Fruit fly (Drosophila melanogaster): ENCODE measurements around the gene bowl.

Gene bowl

DNA sequence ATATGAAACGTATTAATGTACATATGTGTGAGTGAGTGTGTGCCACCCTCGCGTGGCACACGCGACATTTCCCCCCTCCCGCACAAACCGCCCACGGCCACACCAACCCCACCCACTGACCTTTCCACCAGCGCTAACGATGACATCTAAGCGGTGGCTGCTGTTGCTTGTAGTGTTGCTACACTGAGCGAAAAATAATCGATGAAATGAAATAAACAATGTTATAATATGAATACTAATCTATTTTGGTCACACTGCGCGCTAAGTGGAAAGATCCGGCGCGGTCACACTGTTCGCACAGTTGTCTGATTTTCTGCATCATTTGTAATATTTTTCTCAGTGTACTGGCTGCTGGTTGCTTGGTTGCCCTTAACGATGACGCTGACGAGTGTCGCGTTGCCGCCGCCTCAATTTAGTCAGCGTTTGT lies 60.8 kb downstream of the bowl start (continued):
- peak; percentile 81 for TF ChIP-seq CG30020 (tag; optimal IDR thresholded peaks at IDR 0.05)
- TF ChIP-seq zen (tag; optimal IDR thresholded peaks at IDR 0.05): peak; percentile 98
- no peak for TF ChIP-seq zen2 (GFP tag; IDR thresholded peaks at IDR 0.05; ENCODE audit: partially characterized antibody)
- TF ChIP-seq sob (GFP tag; IDR thresholded peaks at IDR 0.05): peak; percentile 94
- peak; percentile 93 for TF ChIP-seq CG12155 (GFP tag; optimal IDR thresholded peaks at IDR 0.05)
- peak; percentile 96 for TF ChIP-seq zf30C (GFP tag; optimal IDR thresholded peaks at IDR 0.05)
- TF ChIP-seq CG10274 (GFP tag; optimal IDR thresholded peaks at IDR 0.05): peak; percentile 83
- TF ChIP-seq seq (GFP tag; IDR thresholded peaks at IDR 0.05): peak; percentile 91
- peak; percentile 76 for TF ChIP-seq rib (GFP tag; IDR thresholded peaks at IDR 0.05)
- TF ChIP-seq Vsx1 (GFP tag; optimal IDR thresholded peaks at IDR 0.05): peak; percentile 91
- peak; percentile 80 for TF ChIP-seq BtbVII (GFP tag; optimal IDR thresholded peaks at IDR 0.05)
- TF ChIP-seq Med (GFP tag): peak; percentile 99
- TF ChIP-seq CoRest (tag; optimal IDR thresholded peaks at IDR 0.05): peak; percentile 96
- peak; percentile 92 for TF ChIP-seq CG15269 (tag; optimal IDR thresholded peaks at IDR 0.05)
- TF ChIP-seq pita (GFP tag; optimal IDR thresholded peaks at IDR 0.05): no peak
- peak; percentile 62 for TF ChIP-seq cg (GFP tag; optimal IDR thresholded peaks at IDR 0.05)
- TF ChIP-seq CG3407 (GFP tag; optimal IDR thresholded peaks at IDR 0.05): peak; percentile 98
- TF ChIP-seq Doc2 (GFP tag; IDR thresholded peaks at IDR 0.05): peak; percentile 68; the same call in 1 of the 2 replicates
- TF ChIP-seq HmgZ (tag; optimal IDR thresholded peaks at IDR 0.05): peak; percentile 92
- peak; percentile 92 for TF ChIP-seq CG11723 (GFP tag; optimal IDR thresholded peaks at IDR 0.05)
- TF ChIP-seq grau (tag; optimal IDR thresholded peaks at IDR 0.05): peak; percentile 93
- TF ChIP-seq CG18262 (tag; optimal IDR thresholded peaks at IDR 0.05): peak; percentile 98
- peak; percentile 81 for TF ChIP-seq CG9215 (GFP tag; IDR thresholded peaks at IDR 0.05)
- TF ChIP-seq corto (GFP tag; optimal IDR thresholded peaks at IDR 0.05): no peak
- TF ChIP-seq CG11093 (GFP tag; IDR thresholded peaks at IDR 0.05): peak; percentile 93
- TF ChIP-seq pb (GFP tag; optimal IDR thresholded peaks at IDR 0.05): peak; percentile 94
- TF ChIP-seq CG10321 (GFP tag; IDR thresholded peaks at IDR 0.05): peak; percentile 61; the same call in 1 of the 2 replicates
- peak; percentile 97 for TF ChIP-seq Rx (GFP tag; IDR thresholded peaks at IDR 0.05)
- TF ChIP-seq CG33557 (GFP tag; optimal IDR thresholded peaks at IDR 0.05): peak; percentile 96
- peak; percentile 75 for TF ChIP-seq Deaf1 (tag; optimal IDR thresholded peaks at IDR 0.05)
- no peak; the same call in 1 of the 2 replicates for TF ChIP-seq Adf1 (GFP tag; IDR thresholded peaks at IDR 0.05)
- peak; percentile 85 for TF ChIP-seq Meics (GFP tag; optimal IDR thresholded peaks at IDR 0.05)
- peak; percentile 96 for TF ChIP-seq Ptx1 (GFP tag; IDR thresholded peaks at IDR 0.05)
- TF ChIP-seq wek (GFP tag; optimal IDR thresholded peaks at IDR 0.05): peak; percentile 90
- peak; percentile 47 for TF ChIP-seq CG34376 (GFP tag; optimal IDR thresholded peaks at IDR 0.05)
- peak; percentile 98 for TF ChIP-seq az2 (GFP tag; optimal IDR thresholded peaks at IDR 0.05)
- peak; percentile 96 for TF ChIP-seq CG10366 (GFP tag; IDR thresholded peaks at IDR 0.05)
- peak; percentile 93 for TF ChIP-seq odd (GFP tag; optimal IDR thresholded peaks at IDR 0.05)
- peak; percentile 55 for TF ChIP-seq zfh2 (GFP tag; optimal IDR thresholded peaks at IDR 0.05)
- peak; percentile 97 for TF ChIP-seq bab2 (GFP tag; optimal IDR thresholded peaks at IDR 0.05)
- TF ChIP-seq stc (GFP tag; IDR thresholded peaks at IDR 0.05): peak; percentile 94
- TF ChIP-seq CG7987 (GFP tag; optimal IDR thresholded peaks at IDR 0.05): peak; percentile 90
- no peak for TF ChIP-seq pfk (GFP tag; optimal IDR thresholded peaks at IDR 0.05)
- TF ChIP-seq Optix (GFP tag; IDR thresholded peaks at IDR 0.05): peak; percentile 97
- no peak for TF ChIP-seq Dfd (GFP tag; optimal IDR thresholded peaks at IDR 0.05)
- peak; percentile 74 for TF ChIP-seq CG6765 (GFP tag; optimal IDR thresholded peaks at IDR 0.05)
- TF ChIP-seq Asciz (GFP tag; optimal IDR thresholded peaks at IDR 0.05): peak; percentile 94
- peak; percentile 96 for TF ChIP-seq HLH3B (GFP tag; IDR thresholded peaks at IDR 0.05)
- peak; percentile 84 for TF ChIP-seq cwo (GFP tag; optimal IDR thresholded peaks at IDR 0.05)
- no peak for TF ChIP-seq sc (optimal IDR thresholded peaks at IDR 0.05)
- peak; percentile 98 for TF ChIP-seq sc (GFP tag; optimal IDR thresholded peaks at IDR 0.05)

Data from whole organism, embryonic.